Worm (Caenorhabditis elegans) whole organism, L1 larva: ENCODE results near the gene ceh-48.

ENCODE experiments used
- C16A3.4 ChIP-seq: fragments of 150-350 bp; optimal IDR thresholded peaks from 2 replicates; lab custom pipeline; 2014; ENCODE audit warnings: missing biosample characterization, missing genetic modification characterization
- alr-1 ChIP-seq: fragments of 200-800 bp; sonication (Bioruptor generic); optimal IDR thresholded peaks from 2 replicates; lab custom pipeline; 2018; ENCODE audit warnings: borderline replicate concordance, mild to moderate bottlenecking, missing genetic modification characterization, missing compliant biosample characterization
- ama-1 ChIP-seq: fragments of 150-350 bp; optimal IDR thresholded peaks from 2 replicates; lab custom pipeline; 2014
- blmp-1 ChIP-seq: fragments of 150-350 bp; optimal IDR thresholded peaks from 2 replicates; lab custom pipeline; 2014; ENCODE audit warnings: missing biosample characterization, missing genetic modification characterization
- ceh-88 ChIP-seq: fragments of 200-800 bp; sonication (Bioruptor generic); IDR thresholded peaks from 2 replicates; pipeline ENCODE4 v1.3.6; 2022; ENCODE audit warnings: missing genetic modification characterization, missing compliant biosample characterization
- ceh-90 ChIP-seq: sonication (generic microtip); optimal IDR thresholded peaks from 2 replicates; lab custom pipeline; 2016; ENCODE audit warnings: missing genetic modification characterization, missing compliant biosample characterization
- ces-1 ChIP-seq: fragments of 150-350 bp; optimal IDR thresholded peaks from 2 replicates; lab custom pipeline; 2014; ENCODE audit warnings: missing biosample characterization, missing genetic modification reagents, missing genetic modification characterization
- dpl-1 ChIP-seq, 3 experiments: fragments of 150-350 bp in 2 of 3; sonication (generic microtip) in 1 of 3; optimal IDR thresholded peaks; 2 replicates each; lab custom pipeline; 2014 to 2017; ENCODE audit warnings: missing biosample characterization in 3 of 3, missing genetic modification characterization in 3 of 3, missing genetic modification reagents in 3 of 3
- dsc-1 ChIP-seq: sonication (generic microtip); optimal IDR thresholded peaks from 2 replicates; lab custom pipeline; 2016; ENCODE audit warnings: mild to moderate bottlenecking, missing genetic modification characterization, missing compliant biosample characterization
- efl-3 ChIP-seq: fragments of 200-800 bp; sonication (Bioruptor generic); optimal IDR thresholded peaks from 2 replicates; lab custom pipeline; 2018; ENCODE audit warnings: mild to moderate bottlenecking, missing genetic modification characterization, missing compliant biosample characterization
- egl-13 ChIP-seq: sonication (generic microtip); optimal IDR thresholded peaks from 2 replicates; lab custom pipeline; 2016; ENCODE audit warnings: missing genotype, missing genetic modification reagents, missing genetic modification characterization, missing compliant biosample characterization
- elt-2 ChIP-seq: sonication (generic microtip); optimal IDR thresholded peaks from 2 replicates; lab custom pipeline; 2016; ENCODE audit warnings: missing genetic modification characterization, mild to moderate bottlenecking, inconsistent platforms, missing compliant biosample characterization, missing genetic modification reagents
- elt-3 ChIP-seq, 6 experiments: fragments of 150-350 bp in 1 of 6; sonication (generic microtip); optimal IDR thresholded peaks; 2 replicates each; lab custom pipeline; 2017 to 2018; ENCODE audit warnings: missing biosample characterization in 6 of 6, missing genetic modification characterization in 6 of 6, inconsistent platforms in 1 of 6
- ets-5 ChIP-seq: fragments of 200-800 bp; sonication (Bioruptor generic); IDR thresholded peaks from 2 replicates; pipeline ENCODE4 v1.3.6; 2022; ENCODE audit warnings: missing genetic modification characterization, missing compliant biosample characterization
- fkh-4 ChIP-seq: sonication (generic microtip); optimal IDR thresholded peaks from 2 replicates; lab custom pipeline; 2016; ENCODE audit warnings: missing compliant biosample characterization, missing genetic modification characterization, borderline replicate concordance
- fkh-8 ChIP-seq: sonication (generic microtip); optimal IDR thresholded peaks from 2 replicates; lab custom pipeline; 2016; ENCODE audit warnings: mild to moderate bottlenecking, missing genetic modification characterization, missing compliant biosample characterization
- fos-1 ChIP-seq: fragments of 150-350 bp; optimal IDR thresholded peaks from 2 replicates; lab custom pipeline; 2014; ENCODE audit warnings: missing biosample characterization, missing genetic modification characterization
- hlh-4 ChIP-seq: sonication (generic microtip); optimal IDR thresholded peaks from 2 replicates; lab custom pipeline; 2016; ENCODE audit warnings: mild to moderate bottlenecking, missing genetic modification characterization, missing compliant biosample characterization
- hpl-2 ChIP-seq: fragments of 150-350 bp; optimal IDR thresholded peaks from 2 replicates; lab custom pipeline; 2014; ENCODE audit warnings: missing biosample characterization, missing genetic modification reagents, missing genetic modification characterization
- jun-1 ChIP-seq: fragments of 150-350 bp; optimal IDR thresholded peaks from 2 replicates; lab custom pipeline; 2014; ENCODE audit warnings: missing biosample characterization, missing genetic modification reagents, missing genetic modification characterization
- lin-14 ChIP-seq: fragments of 200-800 bp; sonication (Bioruptor generic); optimal IDR thresholded peaks from 2 replicates; lab custom pipeline; 2018; ENCODE audit warnings: mild to moderate bottlenecking, missing genetic modification characterization, moderate library complexity, missing compliant biosample characterization
- lin-15B ChIP-seq: fragments of 150-350 bp; sonication (generic microtip); optimal IDR thresholded peaks from 3 replicates; lab custom pipeline; 2014; ENCODE audit warnings: missing biosample characterization, missing genetic modification characterization
- lin-35 ChIP-seq, 2 experiments: fragments of 150-350 bp; optimal IDR thresholded peaks; 2 replicates each; lab custom pipeline; 2014; ENCODE audit warnings: missing biosample characterization in 2 of 2, missing genetic modification characterization in 2 of 2, missing genetic modification reagents in 2 of 2
- lin-39 ChIP-seq: fragments of 150-350 bp; optimal IDR thresholded peaks from 2 replicates; lab custom pipeline; 2014; ENCODE audit warnings: missing biosample characterization, missing genetic modification reagents, missing genetic modification characterization
- lir-3 ChIP-seq: sonication (generic microtip); optimal IDR thresholded peaks from 2 replicates; lab custom pipeline; 2016; ENCODE audit warnings: mild to moderate bottlenecking, missing genetic modification characterization, moderate library complexity, missing compliant biosample characterization; ENCODE audit not compliant: poor library complexity
- mdl-1 ChIP-seq, 2 experiments: fragments of 150-350 bp; optimal IDR thresholded peaks; 2 replicates each; lab custom pipeline; 2014 to 2017; ENCODE audit warnings: missing biosample characterization in 2 of 2, missing genetic modification characterization in 2 of 2, inconsistent platforms in 1 of 2
- mep-1 ChIP-seq: fragments of 150-350 bp; optimal IDR thresholded peaks from 2 replicates; lab custom pipeline; 2014; ENCODE audit warnings: missing biosample characterization, missing genetic modification characterization
- nhr-11 ChIP-seq: fragments of 150-350 bp; optimal IDR thresholded peaks from 2 replicates; lab custom pipeline; 2014; ENCODE audit warnings: missing biosample characterization, missing genetic modification characterization
- nhr-12 ChIP-seq: sonication (generic microtip); optimal IDR thresholded peaks from 2 replicates; lab custom pipeline; 2017; ENCODE audit warnings: missing biosample characterization, missing genetic modification characterization
- nhr-19 ChIP-seq: fragments of 200-800 bp; sonication (Bioruptor generic); conservative IDR thresholded peaks from 2 replicates; pipeline ENCODE4 v1.3.6; 2022; ENCODE audit warnings: missing genetic modification characterization, missing compliant biosample characterization
- nhr-20 ChIP-seq: sonication (generic microtip); optimal IDR thresholded peaks from 2 replicates; lab custom pipeline; 2016; ENCODE audit warnings: mild to moderate bottlenecking, missing genetic modification characterization, missing compliant biosample characterization
- nhr-28 ChIP-seq: fragments of 150-350 bp; optimal IDR thresholded peaks from 2 replicates; lab custom pipeline; 2014; ENCODE audit warnings: missing biosample characterization, missing genetic modification characterization
- nhr-71 ChIP-seq: sonication (generic microtip); optimal IDR thresholded peaks from 2 replicates; lab custom pipeline; 2016; ENCODE audit warnings: mild to moderate bottlenecking, missing genetic modification characterization, moderate library complexity, missing compliant biosample characterization
- nhr-76 ChIP-seq: sonication (generic microtip); optimal IDR thresholded peaks from 2 replicates; lab custom pipeline; 2017; ENCODE audit warnings: missing biosample characterization, missing genetic modification characterization
- nhr-77 ChIP-seq: fragments of 150-350 bp; optimal IDR thresholded peaks from 2 replicates; lab custom pipeline; 2014; ENCODE audit warnings: missing biosample characterization, missing genetic modification characterization
- nhr-90 ChIP-seq: sonication (generic microtip); optimal IDR thresholded peaks from 2 replicates; lab custom pipeline; 2016; ENCODE audit warnings: mild to moderate bottlenecking, missing genetic modification characterization, missing compliant biosample characterization; ENCODE audit not compliant: poor library complexity
- pag-3 ChIP-seq: sonication (generic microtip); optimal IDR thresholded peaks from 2 replicates; lab custom pipeline; 2017; ENCODE audit warnings: missing genetic modification characterization, mild to moderate bottlenecking, missing compliant biosample characterization, antibody characterized with exemption, borderline replicate concordance; ENCODE audit not compliant: insufficient read depth
- pax-3 ChIP-seq: fragments of 200-800 bp; sonication (Bioruptor generic); optimal IDR thresholded peaks from 2 replicates; lab custom pipeline; 2018; ENCODE audit warnings: mild to moderate bottlenecking, missing genetic modification characterization, moderate library complexity, missing compliant biosample characterization
- pqm-1 ChIP-seq: sonication (generic microtip); optimal IDR thresholded peaks from 3 replicates; lab custom pipeline; 2017; ENCODE audit warnings: missing biosample characterization, missing genetic modification characterization
- rnt-1 ChIP-seq: sonication (generic microtip); optimal IDR thresholded peaks from 2 replicates; lab custom pipeline; 2016; ENCODE audit warnings: mild to moderate bottlenecking, missing genetic modification characterization, moderate library complexity, missing compliant biosample characterization
- skn-1 ChIP-seq: fragments of 150-350 bp; optimal IDR thresholded peaks from 2 replicates; lab custom pipeline; 2014; ENCODE audit warnings: missing biosample characterization, missing genetic modification characterization
- snu-23 ChIP-seq: sonication (generic microtip); optimal IDR thresholded peaks from 2 replicates; lab custom pipeline; 2016; ENCODE audit warnings: missing genetic modification characterization, missing compliant biosample characterization
- tbx-2 ChIP-seq: sonication (generic microtip); optimal IDR thresholded peaks from 2 replicates; lab custom pipeline; 2016; ENCODE audit warnings: missing genetic modification characterization, missing compliant biosample characterization
- tlp-1 ChIP-seq: fragments of 150-350 bp; optimal IDR thresholded peaks from 2 replicates; lab custom pipeline; 2014; ENCODE audit warnings: missing biosample characterization, missing genetic modification characterization
- unc-30 ChIP-seq: sonication (generic microtip); optimal IDR thresholded peaks from 2 replicates; lab custom pipeline; 2017; ENCODE audit warnings: missing biosample characterization, missing genetic modification characterization
- unc-86 ChIP-seq: sonication (generic microtip); optimal IDR thresholded peaks from 2 replicates; lab custom pipeline; 2016; ENCODE audit warnings: missing genetic modification characterization, missing compliant biosample characterization

ceh-48 gene

ce11 chrIV:6767240-6767639, 44.7 kb upstream of the ceh-48 start (continued):
- TF ChIP-seq fkh-8 (tag; lab: Kevin White, UChicago) (peak; percentile 71), nhr-71 (tag; lab: Kevin White, UChicago) (peak; percentile 75), skn-1 (tag; lab: Kevin White, UChicago) (peak; percentile 39), nhr-76 (no peak), ceh-90 (no peak), alr-1 (tag; lab: Kevin White, UChicago) (no peak), mdl-1 (tag; optimal IDR thresholded peaks at IDR 0.05; lab: Kevin White, UChicago) (peak in 1 of 2 experiments; percentile 39), tbx-2 (tag; lab: Kevin White, UChicago) (peak; percentile 58), lir-3 (tag; lab: Kevin White, UChicago) (peak; percentile 32), snu-23 (GFP tag; lab: Kevin White, UChicago) (peak; percentile 61), ceh-88 (no peak), fkh-4 (tag; lab: Kevin White, UChicago) (no peak), mep-1 (tag; lab: Kevin White, UChicago) (peak; percentile 54), unc-86 (tag; lab: Kevin White, UChicago) (peak; percentile 52), jun-1 (peak; percentile 33), nhr-19 (GFP tag; lab: Robert Waterston, UW) (no peak), pax-3 (tag; lab: Kevin White, UChicago) (no peak), efl-3 (GFP tag; lab: Kevin White, UChicago) (no peak), lin-39 (tag; lab: Kevin White, UChicago) (no peak), dsc-1 (peak; percentile 16), ces-1 (GFP tag; lab: Kevin White, UChicago) (no peak), nhr-12 (tag; lab: Kevin White, UChicago) (no peak), nhr-11 (tag; lab: Kevin White, UChicago) (no peak), rnt-1 (no peak), tlp-1 (no peak), fos-1 (tag; lab: Kevin White, UChicago) (peak; percentile 25), hlh-4 (no peak), pqm-1 (no peak), nhr-77 (tag; lab: Kevin White, UChicago) (peak; percentile 12), dpl-1 (GFP tag; optimal IDR thresholded peaks at IDR 0.05; lab: Kevin White, UChicago) (peak in 1 of 3 experiments; percentile 17), hpl-2 (GFP tag; lab: Kevin White, UChicago) (no peak), elt-3 (tag; optimal IDR thresholded peaks at IDR 0.05; lab: Kevin White, UChicago) (no peak), lin-35 (GFP tag; optimal IDR thresholded peaks at IDR 0.05; lab: Kevin White, UChicago) (peak; percentile 42 to 46), nhr-90 (tag; lab: Kevin White, UChicago) (no peak), ama-1 (lab: Kevin White, UChicago) (no peak), unc-30 (tag; lab: Kevin White, UChicago) (no peak), nhr-28 (no peak), pag-3 (tag; lab: Kevin White, UChicago) (no peak), lin-14 (peak; percentile 87), blmp-1 (peak; percentile 64), ets-5 (GFP tag; lab: Robert Waterston, UW) (0 out of 2 replicates have a peak, but pooled peaks have one; percentile 70), nhr-20 (tag; lab: Kevin White, UChicago) (peak; percentile 19), egl-13 (tag; lab: Kevin White, UChicago) (peak; percentile 50)

ce11 chrIV:6770407-6770883, 41.5 kb upstream of the ceh-48 start, which contains the start of gene anat-1:
Gene anat-1, plus strand, starts transcription at chrIV:6770833.
- TF ChIP-seq rnt-1 (no peak), elt-2 (tag; lab: Kevin White, UChicago) (peak; percentile 36), pqm-1 (no peak), lin-15B (tag; lab: Kevin White, UChicago) (no peak), pax-3 (tag; lab: Kevin White, UChicago) (no peak), C16A3.4 (no peak)
